Worm (Caenorhabditis elegans) whole organism, young adult: Measurements from ENCODE around the gene twk-16.

Source experiments
- F22D6.2 ChIP-seq: sonication (generic microtip); optimal IDR thresholded peaks from 2 replicates; lab custom pipeline; 2016; ENCODE audit warnings: mild to moderate bottlenecking, missing genetic modification characterization, missing compliant biosample characterization
- F49E8.2 ChIP-seq: sonication (generic microtip); optimal IDR thresholded peaks from 3 replicates; lab custom pipeline; 2017; ENCODE audit warnings: missing genetic modification characterization, mild to moderate bottlenecking, missing compliant biosample characterization, antibody characterized with exemption, moderate library complexity; ENCODE audit not compliant: insufficient read depth
- F55B11.4 ChIP-seq: sonication (generic microtip); optimal IDR thresholded peaks from 2 replicates; lab custom pipeline; 2016; ENCODE audit warnings: missing compliant biosample characterization, missing genetic modification characterization, borderline replicate concordance; ENCODE audit not compliant: insufficient read depth
- F57A8.1 ChIP-seq: fragments of 200-800 bp; sonication (Bioruptor generic); optimal IDR thresholded peaks from 2 replicates; lab custom pipeline; 2018; ENCODE audit warnings: mild to moderate bottlenecking, missing genetic modification characterization, moderate library complexity, missing compliant biosample characterization
- T07F8.4 ChIP-seq: sonication (generic microtip); optimal IDR thresholded peaks from 2 replicates; lab custom pipeline; 2016; ENCODE audit warnings: mild to moderate bottlenecking, missing genetic modification characterization, moderate library complexity, missing compliant biosample characterization
- Y56A3A.18 ChIP-seq: fragments of 200-800 bp; sonication (Bioruptor generic); IDR thresholded peaks from 2 replicates; pipeline ENCODE4 v1.3.6; 2022; ENCODE audit warnings: missing genetic modification reagents, missing genetic modification characterization, missing compliant biosample characterization
- Y95B8A.8 ChIP-seq: fragments of 200-800 bp; sonication (Bioruptor generic); IDR thresholded peaks from 2 replicates; pipeline ENCODE4 v1.3.6; 2022; ENCODE audit warnings: missing genetic modification reagents, missing genetic modification characterization, missing compliant biosample characterization
- ZK185.1 ChIP-seq: sonication (generic microtip); optimal IDR thresholded peaks from 2 replicates; lab custom pipeline; 2016; ENCODE audit warnings: mild to moderate bottlenecking, missing genetic modification characterization, missing compliant biosample characterization; ENCODE audit not compliant: poor library complexity, severe bottlenecking
- akir-1 ChIP-seq: fragments of 200-800 bp; sonication (Bioruptor generic); optimal IDR thresholded peaks from 2 replicates; lab custom pipeline; 2018; ENCODE audit warnings: mild to moderate bottlenecking, missing genetic modification characterization, moderate library complexity, missing compliant biosample characterization
- ama-1 ChIP-seq, 3 experiments: fragments of 150-350 bp in 1 of 3; sonication (generic microtip) in 2 of 3; optimal IDR thresholded peaks; 2 replicates each; lab custom pipeline; 2014 to 2018; ENCODE audit warnings: missing biosample characterization in 2 of 3, missing genetic modification characterization in 2 of 3, missing genetic modification reagents in 2 of 3
- atf-7 ChIP-seq: sonication (generic microtip); optimal IDR thresholded peaks from 2 replicates; lab custom pipeline; 2017; ENCODE audit warnings: mild to moderate bottlenecking, missing genetic modification characterization, missing compliant biosample characterization
- attf-5 ChIP-seq: fragments of 200-800 bp; sonication (Bioruptor generic); optimal IDR thresholded peaks from 2 replicates; lab custom pipeline; 2018; ENCODE audit warnings: mild to moderate bottlenecking, missing genetic modification characterization, missing compliant biosample characterization
- attf-6 ChIP-seq: fragments of 200-800 bp; sonication (Bioruptor generic); IDR thresholded peaks from 2 replicates; pipeline ENCODE4 v1.3.6; 2022; ENCODE audit warnings: missing genetic modification reagents, missing genetic modification characterization, missing compliant biosample characterization
- bed-2 ChIP-seq: fragments of 200-800 bp; sonication (Bioruptor generic); IDR thresholded peaks from 2 replicates; pipeline ENCODE4 v1.3.6; 2022; ENCODE audit warnings: missing genetic modification reagents, missing genetic modification characterization, missing compliant biosample characterization
- cebp-1 ChIP-seq, 2 experiments: fragments of 200-800 bp in 1 of 2; sonication (Bioruptor generic) in 1 of 2; sonication (generic microtip) in 1 of 2; IDR thresholded peaks in 1 of 2; optimal IDR thresholded peaks in 1 of 2; 2 replicates each; pipeline versions ENCODE4 v1.3.6 to Lab custom; 2017 to 2022; ENCODE audit warnings: missing compliant biosample characterization in 2 of 2, missing genetic modification characterization in 2 of 2, mild to moderate bottlenecking in 1 of 2, missing genetic modification reagents in 1 of 2, moderate library complexity in 1 of 2
- cebp-2 ChIP-seq: fragments of 200-800 bp; sonication (Bioruptor generic); IDR thresholded peaks from 2 replicates; pipeline ENCODE4 v1.3.6; 2022; ENCODE audit warnings: missing genetic modification characterization, missing compliant biosample characterization
- ceh-100 ChIP-seq: fragments of 200-800 bp; sonication (Bioruptor generic); IDR thresholded peaks from 2 replicates; pipeline ENCODE4 v1.3.6; 2022; ENCODE audit warnings: missing genetic modification reagents, missing genetic modification characterization, missing compliant biosample characterization
- ceh-40 ChIP-seq: fragments of 200-800 bp; sonication (Bioruptor generic); IDR thresholded peaks from 2 replicates; pipeline ENCODE4 v1.3.6; 2022; ENCODE audit warnings: missing genetic modification characterization, missing compliant biosample characterization
- chd-7 ChIP-seq: sonication (generic microtip); optimal IDR thresholded peaks from 2 replicates; lab custom pipeline; 2016; ENCODE audit warnings: mild to moderate bottlenecking, missing genetic modification characterization, moderate library complexity, missing compliant biosample characterization
- egl-44 ChIP-seq: fragments of 200-800 bp; sonication (Bioruptor generic); IDR thresholded peaks from 2 replicates; pipeline ENCODE4 v1.3.6; 2022; ENCODE audit warnings: missing genetic modification reagents, missing genetic modification characterization, missing compliant biosample characterization
- egrh-3 ChIP-seq: fragments of 200-800 bp; sonication (Bioruptor generic); IDR thresholded peaks from 2 replicates; pipeline ENCODE4 v1.3.6; 2022; ENCODE audit warnings: missing genetic modification reagents, missing genetic modification characterization, missing compliant biosample characterization
- ekl-4 ChIP-seq: fragments of 200-800 bp; sonication (Bioruptor generic); IDR thresholded peaks from 2 replicates; pipeline ENCODE4 v1.3.6; 2022; ENCODE audit warnings: missing genetic modification reagents, missing genetic modification characterization, missing compliant biosample characterization
- fkh-3 ChIP-seq: sonication (generic microtip); optimal IDR thresholded peaks from 2 replicates; lab custom pipeline; 2016; ENCODE audit warnings: mild to moderate bottlenecking, missing genetic modification characterization, missing compliant biosample characterization
- hlh-12 ChIP-seq: sonication (generic microtip); optimal IDR thresholded peaks from 2 replicates; lab custom pipeline; 2016; ENCODE audit warnings: missing genetic modification characterization, missing compliant biosample characterization
- hmg-1.2 ChIP-seq: fragments of 200-800 bp; sonication (Bioruptor generic); IDR thresholded peaks from 2 replicates; pipeline ENCODE4 v1.3.6; 2022; ENCODE audit warnings: missing genetic modification reagents, missing genetic modification characterization, missing compliant biosample characterization
- hrde-1 ChIP-seq: sonication (generic microtip); optimal IDR thresholded peaks from 2 replicates; lab custom pipeline; 2016; ENCODE audit warnings: missing genetic modification characterization, mild to moderate bottlenecking, missing compliant biosample characterization, moderate library complexity, missing genotype, missing genetic modification reagents, borderline replicate concordance
- let-526 ChIP-seq: fragments of 200-800 bp; sonication (Bioruptor generic); IDR thresholded peaks from 2 replicates; pipeline ENCODE4 v1.3.6; 2022; ENCODE audit warnings: missing genetic modification reagents, missing genetic modification characterization, missing compliant biosample characterization
- lin-35 ChIP-seq, 3 experiments: fragments of 150-350 bp in 2 of 3; sonication (generic microtip) in 1 of 3; optimal IDR thresholded peaks; 2 replicates each; lab custom pipeline; 2014 to 2018; ENCODE audit warnings: missing biosample characterization in 3 of 3, missing genetic modification characterization in 3 of 3, missing genetic modification reagents in 3 of 3
- madf-10 ChIP-seq: sonication (generic microtip); optimal IDR thresholded peaks from 2 replicates; lab custom pipeline; 2016; ENCODE audit warnings: mild to moderate bottlenecking, missing genetic modification characterization, missing compliant biosample characterization
- madf-3 ChIP-seq: fragments of 200-800 bp; sonication (Bioruptor generic); IDR thresholded peaks from 2 replicates; pipeline ENCODE4 v1.3.6; 2022; ENCODE audit warnings: missing genetic modification reagents, missing genetic modification characterization, missing compliant biosample characterization
- madf-6 ChIP-seq: fragments of 200-800 bp; sonication (Bioruptor generic); IDR thresholded peaks from 2 replicates; pipeline ENCODE4 v1.3.6; 2022; ENCODE audit warnings: missing genetic modification reagents, missing genetic modification characterization, missing compliant biosample characterization
- mcd-1 ChIP-seq: fragments of 200-800 bp; sonication (Bioruptor generic); IDR thresholded peaks from 2 replicates; pipeline ENCODE4 v1.3.6; 2022; ENCODE audit warnings: missing genetic modification reagents, missing genetic modification characterization, missing compliant biosample characterization
- mxl-1 ChIP-seq: sonication (generic microtip); optimal IDR thresholded peaks from 2 replicates; lab custom pipeline; 2016; ENCODE audit warnings: missing genetic modification characterization, missing compliant biosample characterization
- nfya-1 ChIP-seq: sonication (generic microtip); optimal IDR thresholded peaks from 2 replicates; lab custom pipeline; 2017; ENCODE audit warnings: antibody characterized with exemption, missing compliant biosample characterization, missing genetic modification characterization, borderline replicate concordance; ENCODE audit not compliant: insufficient read depth
- nfya-2 ChIP-seq: fragments of 200-800 bp; sonication (Bioruptor generic); IDR thresholded peaks from 2 replicates; pipeline ENCODE4 v1.3.6; 2022; ENCODE audit warnings: missing genetic modification reagents, missing genetic modification characterization, missing compliant biosample characterization
- nhr-120 ChIP-seq: fragments of 200-800 bp; sonication (Bioruptor generic); IDR thresholded peaks from 2 replicates; pipeline ENCODE4 v1.3.6; 2022; ENCODE audit warnings: missing genetic modification characterization, missing compliant biosample characterization
- nhr-179 ChIP-seq: sonication (generic microtip); optimal IDR thresholded peaks from 2 replicates; lab custom pipeline; 2016; ENCODE audit warnings: mild to moderate bottlenecking, missing genetic modification characterization, missing compliant biosample characterization
- nhr-80 ChIP-seq: sonication (generic microtip); optimal IDR thresholded peaks from 2 replicates; lab custom pipeline; 2016; ENCODE audit warnings: missing genetic modification characterization, missing compliant biosample characterization
- nhr-90 ChIP-seq: sonication (generic microtip); optimal IDR thresholded peaks from 2 replicates; lab custom pipeline; 2016; ENCODE audit warnings: missing genotype, mild to moderate bottlenecking, missing genetic modification characterization, missing compliant biosample characterization
- repo-1 ChIP-seq: sonication (generic microtip); optimal IDR thresholded peaks from 2 replicates; lab custom pipeline; 2017; ENCODE audit warnings: mild to moderate bottlenecking, missing genetic modification characterization, missing compliant biosample characterization
- sea-2 ChIP-seq: fragments of 200-800 bp; sonication (Bioruptor generic); IDR thresholded peaks from 2 replicates; pipeline ENCODE4 v1.3.6; 2022; ENCODE audit warnings: missing genetic modification characterization, missing compliant biosample characterization
- somi-1 ChIP-seq: fragments of 200-800 bp; sonication (Bioruptor generic); optimal IDR thresholded peaks from 2 replicates; lab custom pipeline; 2018; ENCODE audit warnings: mild to moderate bottlenecking, missing genetic modification characterization, missing compliant biosample characterization
- tbp1 ChIP-seq: fragments of 200-800 bp; sonication (Bioruptor generic); optimal IDR thresholded peaks from 2 replicates; lab custom pipeline; 2018; ENCODE audit warnings: mild to moderate bottlenecking, missing genetic modification characterization, missing compliant biosample characterization
- tbx-9 ChIP-seq: sonication (generic microtip); optimal IDR thresholded peaks from 2 replicates; lab custom pipeline; 2016; ENCODE audit warnings: borderline replicate concordance, missing genetic modification characterization, inconsistent platforms, missing compliant biosample characterization
- unc-130 ChIP-seq: sonication (generic microtip); optimal IDR thresholded peaks from 2 replicates; lab custom pipeline; 2016; ENCODE audit warnings: missing genetic modification reagents, missing genetic modification characterization, missing compliant biosample characterization
- ztf-18 ChIP-seq: sonication (generic microtip); optimal IDR thresholded peaks from 2 replicates; lab custom pipeline; 2016; ENCODE audit warnings: missing genotype, mild to moderate bottlenecking, missing genetic modification characterization, missing compliant biosample characterization
- ztf-25 ChIP-seq: fragments of 200-800 bp; sonication (Bioruptor generic); IDR thresholded peaks from 2 replicates; pipeline ENCODE4 v1.3.6; 2022; ENCODE audit warnings: missing genetic modification reagents, missing genetic modification characterization, missing compliant biosample characterization

twk-16 gene

DNA sequence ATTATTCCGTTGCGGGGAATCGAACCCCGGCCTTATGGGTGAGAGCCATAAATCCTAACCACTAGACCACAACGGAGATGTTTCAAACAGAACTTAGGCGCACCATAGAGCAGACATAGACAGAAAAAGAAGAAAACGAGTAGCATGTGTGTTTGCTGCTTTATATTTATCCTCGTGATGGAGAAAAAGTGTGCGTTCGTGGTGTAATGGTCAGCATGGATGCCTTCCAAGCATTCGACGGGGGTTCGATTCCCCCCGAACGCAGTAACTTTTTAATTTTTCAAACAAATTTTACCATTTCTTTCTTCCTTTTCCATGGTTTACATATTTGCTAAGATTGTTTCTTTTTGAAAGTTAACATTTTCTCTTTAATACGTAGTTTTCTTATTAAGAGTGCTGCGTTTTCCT, 44.9 kb upstream of the twk-16 start (continued):
- TF ChIP-seq nfya-1 (tag; lab: Kevin White, UChicago) (no peak), bed-2 (GFP tag; lab: Robert Waterston, UW) (peak; percentile 69; the same call in 1 of the 2 replicates), fkh-3 (tag; lab: Kevin White, UChicago) (peak; percentile 97), attf-5 (peak; percentile 85), sea-2 (GFP tag; lab: Robert Waterston, UW) (peak; percentile 91), ZK185.1 (tag; lab: Kevin White, UChicago) (peak; percentile 98), hlh-12 (peak; percentile 88), tbp1 (GFP tag; lab: Kevin White, UChicago) (peak; percentile 100), somi-1 (peak; percentile 93), T07F8.4 (tag; lab: Kevin White, UChicago) (peak; percentile 93), ceh-100 (GFP tag; lab: Robert Waterston, UW) (peak; percentile 69), cebp-2 (GFP tag; lab: Robert Waterston, UW) (peak; percentile 97), let-526 (peak; percentile 95), mxl-1 (tag; lab: Kevin White, UChicago) (peak; percentile 97), chd-7 (tag; lab: Kevin White, UChicago) (peak; percentile 96), madf-10 (tag; lab: Kevin White, UChicago) (peak; percentile 92), atf-7 (tag; lab: Kevin White, UChicago) (peak; percentile 95), nhr-120 (peak; percentile 90; the same call in 1 of the 2 replicates), nhr-90 (tag; lab: Kevin White, UChicago) (peak; percentile 94), hrde-1 (tag; lab: Kevin White, UChicago) (peak; percentile 77), ceh-40 (GFP tag; lab: Robert Waterston, UW) (peak; percentile 85; the same call in 1 of the 2 replicates), egl-44 (GFP tag; lab: Robert Waterston, UW) (peak; percentile 97), tbx-9 (tag; lab: Kevin White, UChicago) (peak; percentile 87), Y56A3A.18 (GFP tag; lab: Robert Waterston, UW) (peak; percentile 98), ztf-18 (peak; percentile 84), Y95B8A.8 (GFP tag; lab: Robert Waterston, UW) (peak; percentile 89), F57A8.1 (GFP tag; lab: Kevin White, UChicago) (peak; percentile 94), madf-6 (GFP tag; lab: Robert Waterston, UW) (peak; percentile 82), egrh-3 (GFP tag; lab: Robert Waterston, UW) (peak; percentile 74), nhr-179 (peak; percentile 82), madf-3 (GFP tag; lab: Robert Waterston, UW) (peak; percentile 86), nhr-80 (peak; percentile 54), repo-1 (peak; percentile 97), ztf-25 (GFP tag; lab: Robert Waterston, UW) (peak; percentile 99), ekl-4 (GFP tag; lab: Robert Waterston, UW) (peak; percentile 93), F55B11.4 (tag; lab: Kevin White, UChicago) (no peak), mcd-1 (peak; percentile 82), hmg-1.2 (peak; percentile 98), unc-130 (GFP tag; lab: Kevin White, UChicago) (peak; percentile 56), nfya-2 (GFP tag; lab: Robert Waterston, UW) (0 out of 2 replicates have a peak, but pooled peaks have one; percentile 65), attf-6 (GFP tag; lab: Robert Waterston, UW) (peak; percentile 89), lin-35 (GFP tag; optimal IDR thresholded peaks at IDR 0.05; lab: Kevin White, UChicago) (peak; percentile 11 to 87 (median 72)), F49E8.2 (tag; lab: Kevin White, UChicago) (peak; percentile 58), akir-1 (GFP tag; lab: Kevin White, UChicago) (peak; percentile 88), F22D6.2 (tag; lab: Kevin White, UChicago) (peak; percentile 75), cebp-1 (GFP tag; IDR thresholded peaks at IDR 0.05; lab: Robert Waterston, UW) (peak; percentile 84), cebp-1 (tag; optimal IDR thresholded peaks at IDR 0.05; lab: Kevin White, UChicago) (peak; percentile 91), ama-1 (optimal IDR thresholded peaks at IDR 0.05; lab: Kevin White, UChicago) (peak; percentile 18), ama-1 (GFP tag; optimal IDR thresholded peaks at IDR 0.05; lab: Kevin White, UChicago) (peak; percentile 92 to 94)
